Worm (Caenorhabditis elegans) whole organism, L4 larva: ENCODE results near the gene F08F8.6.
A peak's percentile ranks its signal among the peaks of the same experiment; 100 is the strongest.

Experiments used
- T20F7.1 ChIP-seq: fragments of 200-800 bp; sonication (Bioruptor generic); optimal IDR thresholded peaks from 2 replicates; lab custom pipeline; 2018; ENCODE audit warnings: mild to moderate bottlenecking, missing genetic modification characterization, missing compliant biosample characterization
- T26A8.4 ChIP-seq: fragments of 200-800 bp; sonication (Bioruptor generic); IDR thresholded peaks from 2 replicates; pipeline ENCODE4 v1.3.6; 2022; ENCODE audit warnings: missing genetic modification characterization, missing compliant biosample characterization
- Y105C5A.15 ChIP-seq: fragments of 200-800 bp; sonication (Bioruptor generic); IDR thresholded peaks from 2 replicates; pipeline ENCODE4 v1.3.6; 2022; ENCODE audit warnings: missing genetic modification characterization, missing compliant biosample characterization
- ZK337.2 ChIP-seq: fragments of 200-800 bp; sonication (Bioruptor generic); IDR thresholded peaks from 2 replicates; pipeline ENCODE4 v1.3.6; 2022; ENCODE audit warnings: missing genetic modification reagents, missing genetic modification characterization, missing compliant biosample characterization
- aha-1 ChIP-seq: fragments of 150-350 bp; peaks from one replicate; lab custom pipeline; 2014; ENCODE audit warnings: missing biosample characterization, missing genetic modification characterization
- ceh-20 ChIP-seq: fragments of 200-800 bp; sonication (Bioruptor generic); IDR thresholded peaks from 2 replicates; pipeline ENCODE4 v1.3.6; 2022; ENCODE audit warnings: missing genetic modification reagents, missing genetic modification characterization, missing compliant biosample characterization
- ceh-62 ChIP-seq: sonication (generic microtip); optimal IDR thresholded peaks from 2 replicates; lab custom pipeline; 2017; ENCODE audit warnings: missing biosample characterization, missing genetic modification characterization
- cey-2 ChIP-seq: sonication (generic microtip); optimal IDR thresholded peaks from 3 replicates; lab custom pipeline; 2017; ENCODE audit warnings: missing genetic modification characterization, mild to moderate bottlenecking, missing compliant biosample characterization, antibody characterized with exemption, borderline replicate concordance; ENCODE audit not compliant: insufficient read depth
- daf-16 ChIP-seq, 3 experiments: sonication (generic microtip); optimal IDR thresholded peaks; 2 replicates each; lab custom pipeline; 2016 to 2017; ENCODE audit warnings: missing genetic modification characterization in 3 of 3, missing genetic modification reagents in 3 of 3, mild to moderate bottlenecking in 2 of 3, missing compliant biosample characterization in 2 of 3, missing biosample characterization in 1 of 3, moderate library complexity in 1 of 3
- dmd-6 ChIP-seq: fragments of 200-800 bp; sonication (Bioruptor generic); IDR thresholded peaks from 2 replicates; pipeline ENCODE4 v1.3.6; 2022; ENCODE audit warnings: missing genetic modification reagents, missing genetic modification characterization, missing compliant biosample characterization
- dpl-1 ChIP-seq: fragments of 150-350 bp; optimal IDR thresholded peaks from 2 replicates; lab custom pipeline; 2014; ENCODE audit warnings: missing biosample characterization, missing genetic modification reagents, missing genetic modification characterization
- duxl-1 ChIP-seq: sonication (generic microtip); optimal IDR thresholded peaks from 2 replicates; lab custom pipeline; 2016; ENCODE audit warnings: mild to moderate bottlenecking, missing genetic modification characterization, moderate library complexity, missing compliant biosample characterization; ENCODE audit not compliant: poor library complexity
- dve-1 ChIP-seq: sonication (generic microtip); optimal IDR thresholded peaks from 2 replicates; lab custom pipeline; 2017; ENCODE audit warnings: antibody characterized with exemption, mild to moderate bottlenecking, missing genetic modification characterization, missing compliant biosample characterization; ENCODE audit not compliant: insufficient read depth
- egl-27 ChIP-seq: sonication (generic microtip); optimal IDR thresholded peaks from 3 replicates; lab custom pipeline; 2017; ENCODE audit warnings: missing biosample characterization, missing genetic modification reagents, missing genetic modification characterization
- fkh-10 ChIP-seq: fragments of 150-350 bp; optimal IDR thresholded peaks from 2 replicates; lab custom pipeline; 2014; ENCODE audit warnings: missing biosample characterization, missing genetic modification reagents, missing genetic modification characterization
- gei-8 ChIP-seq: fragments of 200-800 bp; sonication (Bioruptor generic); optimal IDR thresholded peaks from 2 replicates; lab custom pipeline; 2018; ENCODE audit warnings: mild to moderate bottlenecking, missing genetic modification characterization, missing compliant biosample characterization
- hif-1 ChIP-seq, 2 experiments: sonication (generic microtip); optimal IDR thresholded peaks; 2 replicates each; lab custom pipeline; 2016 to 2017; ENCODE audit warnings: missing compliant biosample characterization in 2 of 2, missing genetic modification characterization in 2 of 2, missing genetic modification reagents in 2 of 2, missing genotype in 2 of 2, mild to moderate bottlenecking in 1 of 2
- hlh-11 ChIP-seq: fragments of 200-800 bp; sonication (Bioruptor generic); optimal IDR thresholded peaks from 2 replicates; lab custom pipeline; 2018; ENCODE audit warnings: mild to moderate bottlenecking, missing genetic modification characterization, missing compliant biosample characterization
- hlh-30 ChIP-seq: sonication (generic microtip); optimal IDR thresholded peaks from 2 replicates; lab custom pipeline; 2017; ENCODE audit warnings: antibody characterized with exemption, mild to moderate bottlenecking, missing genetic modification characterization, missing compliant biosample characterization; ENCODE audit not compliant: insufficient read depth
- hmg-1.1 ChIP-seq: fragments of 200-800 bp; sonication (Bioruptor generic); IDR thresholded peaks from 2 replicates; pipeline ENCODE4 v1.3.6; 2022; ENCODE audit warnings: missing genetic modification reagents, missing genetic modification characterization, missing compliant biosample characterization
- lin-29 ChIP-seq: fragments of 200-800 bp; sonication (Bioruptor generic); IDR thresholded peaks from 2 replicates; pipeline ENCODE4 v1.3.6; 2022; ENCODE audit warnings: missing genetic modification reagents, missing genetic modification characterization, missing compliant biosample characterization
- lin-38 ChIP-seq: fragments of 200-800 bp; sonication (Bioruptor generic); IDR thresholded peaks from 2 replicates; pipeline ENCODE4 v1.3.6; 2022; ENCODE audit warnings: missing genetic modification reagents, missing genetic modification characterization, missing compliant biosample characterization
- lin-39 ChIP-seq: fragments of 150-350 bp; optimal IDR thresholded peaks from 2 replicates; lab custom pipeline; 2014; ENCODE audit warnings: missing biosample characterization, missing genetic modification reagents, missing genetic modification characterization
- lsy-2 ChIP-seq, 2 experiments: fragments of 150-350 bp in 1 of 2; sonication (generic microtip) in 1 of 2; optimal IDR thresholded peaks; 2 replicates each; lab custom pipeline; 2014 to 2017; ENCODE audit warnings: missing biosample characterization in 2 of 2, missing genetic modification characterization in 2 of 2
- mxl-3 ChIP-seq: fragments of 200-800 bp; sonication (Bioruptor generic); optimal IDR thresholded peaks from 2 replicates; lab custom pipeline; 2018; ENCODE audit warnings: mild to moderate bottlenecking, missing genetic modification characterization, missing compliant biosample characterization
- nhr-102 ChIP-seq: sonication (generic microtip); optimal IDR thresholded peaks from 2 replicates; lab custom pipeline; 2016; ENCODE audit warnings: mild to moderate bottlenecking, missing genetic modification characterization, moderate library complexity, missing compliant biosample characterization
- nhr-25 ChIP-seq: sonication (generic microtip); optimal IDR thresholded peaks from 2 replicates; lab custom pipeline; 2017; ENCODE audit warnings: missing genetic modification characterization, mild to moderate bottlenecking, missing compliant biosample characterization, antibody characterized with exemption, moderate library complexity, borderline replicate concordance; ENCODE audit not compliant: insufficient read depth
- nhr-28 ChIP-seq: fragments of 150-350 bp; optimal IDR thresholded peaks from 2 replicates; lab custom pipeline; 2014; ENCODE audit warnings: missing biosample characterization, missing genetic modification characterization
- pha-4 ChIP-seq, 2 experiments: fragments of 150-350 bp in 1 of 2; fragments of 200-800 bp in 1 of 2; sonication (Bioruptor generic) in 1 of 2; IDR thresholded peaks in 1 of 2; optimal IDR thresholded peaks in 1 of 2; 2 replicates each; pipeline versions ENCODE4 v1.3.6 to Lab custom; 2014 to 2022; ENCODE audit warnings: missing genetic modification characterization in 2 of 2, missing genetic modification reagents in 2 of 2, missing biosample characterization in 1 of 2, missing compliant biosample characterization in 1 of 2
- php-3 ChIP-seq: fragments of 200-800 bp; sonication (Bioruptor generic); IDR thresholded peaks from 2 replicates; pipeline ENCODE4 v1.3.6; 2022; ENCODE audit warnings: missing genetic modification reagents, missing genetic modification characterization, missing compliant biosample characterization
- pqm-1 ChIP-seq: sonication (generic microtip); optimal IDR thresholded peaks from 2 replicates; lab custom pipeline; 2017; ENCODE audit warnings: missing biosample characterization, missing genetic modification characterization
- spr-3 ChIP-seq: fragments of 200-800 bp; sonication (Bioruptor generic); optimal IDR thresholded peaks from 2 replicates; lab custom pipeline; 2018; ENCODE audit warnings: mild to moderate bottlenecking, missing genetic modification characterization, missing compliant biosample characterization
- tra-1 ChIP-seq: fragments of 200-800 bp; sonication (Bioruptor generic); IDR thresholded peaks from 2 replicates; pipeline ENCODE4 v1.3.6; 2022; ENCODE audit warnings: missing genetic modification reagents, missing genetic modification characterization, missing compliant biosample characterization
- unc-62 ChIP-seq, 3 experiments: fragments of 150-350 bp in 1 of 3; sonication (generic microtip); optimal IDR thresholded peaks in 2 of 3; peaks in 1 of 3; 1 replicate in 1 of 3; 2 replicates in 2 of 3; lab custom pipeline; 2014 to 2017; ENCODE audit warnings: missing biosample characterization in 3 of 3, missing genetic modification characterization in 3 of 3, missing genetic modification reagents in 3 of 3, missing genotype in 1 of 3
- vab-7 ChIP-seq: fragments of 200-800 bp; sonication (Bioruptor generic); IDR thresholded peaks from 2 replicates; pipeline ENCODE4 v1.3.6; 2022; ENCODE audit warnings: missing genetic modification reagents, missing genetic modification characterization, missing compliant biosample characterization
- zfp-2 ChIP-seq: sonication (generic microtip); optimal IDR thresholded peaks from 2 replicates; lab custom pipeline; 2016; ENCODE audit warnings: mild to moderate bottlenecking, missing genetic modification characterization, missing compliant biosample characterization
- zfp-3 ChIP-seq: fragments of 200-800 bp; sonication (Bioruptor generic); conservative IDR thresholded peaks from 2 replicates; pipeline ENCODE4 v1.3.6; 2022; ENCODE audit warnings: missing genetic modification reagents, missing genetic modification characterization, missing compliant biosample characterization
- ztf-11 ChIP-seq: fragments of 150-350 bp; optimal IDR thresholded peaks from 2 replicates; lab custom pipeline; 2014; ENCODE audit warnings: missing biosample characterization, missing genetic modification characterization
- ztf-7 ChIP-seq: fragments of 150-350 bp; optimal IDR thresholded peaks from 2 replicates; lab custom pipeline; 2014; ENCODE audit warnings: missing biosample characterization, missing genetic modification characterization

F08F8.6 gene

ce11 chrIII:7319390-7319789, 24.1 kb upstream of the F08F8.6 start, which contains the start of gene F56C9.8:
TSS of gene F56C9.8 (minus strand) at chrIII:7319509.
- TF ChIP-seq daf-16 (GFP tag; optimal IDR thresholded peaks at IDR 0.05; lab: Kevin White, UChicago) (no peak), daf-16 (tag; optimal IDR thresholded peaks at IDR 0.05; lab: Kevin White, UChicago) (peak; percentile 56), zfp-2 (no peak), vab-7 (GFP tag; lab: Robert Waterston, UW) (no peak), ztf-7 (tag; lab: Kevin White, UChicago) (no peak), Y105C5A.15 (no peak), hlh-11 (peak; percentile 8), dpl-1 (GFP tag; lab: Kevin White, UChicago) (no peak), pqm-1 (tag; lab: Kevin White, UChicago) (peak; percentile 26), lin-29 (GFP tag; lab: Robert Waterston, UW) (no peak), ZK337.2 (GFP tag; lab: Robert Waterston, UW) (no peak), T26A8.4 (GFP tag; lab: Robert Waterston, UW) (no peak)

ce11 chrIII:7322018-7322417, 21.5 kb upstream of the F08F8.6 start:
- TF ChIP-seq mxl-3 (GFP tag; lab: Kevin White, UChicago) (no peak), daf-16 (GFP tag; optimal IDR thresholded peaks at IDR 0.05; lab: Kevin White, UChicago) (no peak), daf-16 (tag; optimal IDR thresholded peaks at IDR 0.05; lab: Kevin White, UChicago) (peak; percentile 73), hmg-1.1 (no peak), spr-3 (GFP tag; lab: Kevin White, UChicago) (no peak), pha-4 (GFP tag; IDR thresholded peaks at IDR 0.05; lab: Robert Waterston, UW) (no peak), pha-4 (tag; optimal IDR thresholded peaks at IDR 0.05; lab: Kevin White, UChicago) (peak; percentile 20), nhr-28 (tag; lab: Kevin White, UChicago) (peak; percentile 35), vab-7 (GFP tag; lab: Robert Waterston, UW) (no peak), ceh-20 (no peak), hlh-30 (tag; lab: Kevin White, UChicago) (peak; percentile 66), fkh-10 (GFP tag; lab: Kevin White, UChicago) (no peak), hlh-11 (peak; percentile 12), dve-1 (tag; lab: Kevin White, UChicago) (peak; percentile 58), egl-27 (no peak), aha-1 (tag; lab: Kevin White, UChicago) (peak; percentile 57), unc-62 (GFP tag; optimal IDR thresholded peaks at IDR 0.05 in 1 of 2; lab: Kevin White, UChicago) (peak in 1 of 2 experiments; percentile 62), unc-62 (tag; optimal IDR thresholded peaks at IDR 0.05; lab: Kevin White, UChicago) (no peak), cey-2 (tag; lab: Kevin White, UChicago) (no peak)

- no peak for TF ChIP-seq duxl-1 (tag; lab: Kevin White, UChicago)
- TF ChIP-seq dmd-6 (GFP tag; lab: Robert Waterston, UW): 0 out of 2 replicates have a peak, but pooled peaks have one; percentile 25
- no peak for TF ChIP-seq gei-8 (GFP tag; lab: Kevin White, UChicago)
- peak; percentile 51 for TF ChIP-seq pqm-1 (tag; lab: Kevin White, UChicago)
- TF ChIP-seq php-3 (GFP tag; lab: Robert Waterston, UW): peak; percentile 58; the same call in 1 of the 2 replicates
- peak; percentile 41 for TF ChIP-seq hlh-11
- no peak for TF ChIP-seq daf-16 (GFP tag; optimal IDR thresholded peaks at IDR 0.05; lab: Kevin White, UChicago)
- TF ChIP-seq daf-16 (tag; optimal IDR thresholded peaks at IDR 0.05; lab: Kevin White, UChicago): peak; percentile 45
- no peak for TF ChIP-seq T20F7.1 (GFP tag; lab: Kevin White, UChicago)
- TF ChIP-seq nhr-28 (tag; lab: Kevin White, UChicago): peak; percentile 31
Measured at ce11 chrIII:7323331-7323730, 20.2 kb upstream of the F08F8.6 start.

ce11 chrIII:7329155-7329732, 14.2 kb upstream of the F08F8.6 start, which contains the start of gene lab-2:
TSS of gene lab-2 (minus strand) at chrIII:7329607.
- TF ChIP-seq hif-1 (tag; optimal IDR thresholded peaks at IDR 0.05; lab: Kevin White, UChicago) (peak in 1 of 2 experiments; percentile 5), tra-1 (GFP tag; lab: Robert Waterston, UW) (peak; percentile 20; the same call in 1 of the 2 replicates), nhr-102 (peak; percentile 39), php-3 (GFP tag; lab: Robert Waterston, UW) (0 out of 2 replicates have a peak, but pooled peaks have one; percentile 16), lsy-2 (tag; optimal IDR thresholded peaks at IDR 0.05; lab: Kevin White, UChicago) (peak in 1 of 2 experiments; percentile 39), nhr-25 (tag; lab: Kevin White, UChicago) (peak; percentile 29), ceh-62 (tag; lab: Kevin White, UChicago) (no peak), ztf-11 (no peak), lin-39 (tag; lab: Kevin White, UChicago) (no peak), dve-1 (tag; lab: Kevin White, UChicago) (peak; percentile 1), zfp-3 (GFP tag; lab: Robert Waterston, UW) (0 out of 2 replicates have a peak, but pooled peaks have one; percentile 21), T26A8.4 (GFP tag; lab: Robert Waterston, UW) (peak; percentile 41; the same call in 1 of the 2 replicates), lin-38 (GFP tag; lab: Robert Waterston, UW) (0 out of 2 replicates have a peak, but pooled peaks have one; percentile 20), pha-4 (GFP tag; IDR thresholded peaks at IDR 0.05; lab: Robert Waterston, UW) (peak; percentile 58), pha-4 (tag; optimal IDR thresholded peaks at IDR 0.05; lab: Kevin White, UChicago) (no peak)
